Fruit fly (Drosophila melanogaster): Measurements from ENCODE around the gene mRpS31.

mRpS31 gene

DNA sequence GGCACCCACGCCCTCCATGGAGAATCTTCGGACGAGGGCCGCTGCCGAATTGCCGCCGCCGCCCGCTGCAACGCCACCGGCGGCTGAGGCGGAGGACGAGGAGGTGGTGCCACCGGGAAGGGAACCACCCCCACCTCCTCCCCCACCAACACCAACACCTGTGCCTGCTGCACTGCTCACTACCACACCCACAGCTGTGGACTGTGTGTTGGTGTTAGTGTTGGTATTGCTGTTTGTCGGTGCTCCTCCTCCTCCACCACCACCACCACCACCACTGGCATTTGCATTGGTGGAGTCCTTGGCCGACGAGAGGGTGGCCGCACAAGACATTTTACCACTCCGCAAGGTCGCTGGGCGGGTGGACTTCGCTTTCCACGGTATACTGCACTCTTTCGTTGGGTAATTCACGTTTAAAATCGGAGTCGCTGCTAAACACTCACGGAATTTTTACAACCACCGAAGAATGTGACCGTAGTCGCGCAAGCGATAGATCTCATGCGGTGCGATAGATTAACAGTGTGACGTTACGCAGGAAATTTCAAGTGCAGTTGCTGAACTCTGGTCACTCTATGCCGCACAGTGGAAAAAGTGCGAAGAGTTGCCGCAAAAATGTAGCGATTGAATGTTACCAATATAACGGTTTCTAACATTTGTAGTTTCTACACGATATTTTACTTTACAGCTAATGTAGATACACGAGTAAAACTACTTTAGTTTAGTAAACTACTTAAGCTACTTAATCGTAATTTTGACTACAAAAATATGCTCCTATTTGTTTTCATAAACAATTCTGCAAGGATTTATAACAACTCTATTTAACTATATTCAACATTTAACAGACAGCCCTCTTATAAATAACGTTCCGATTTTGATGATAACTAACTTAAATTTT lies 6.6 kb downstream of the mRpS31 start, which contains the start of gene mib1:
Gene mib1, minus strand, starts transcription at position 494 of the 892 bp plus-strand sequence.
- TF ChIP-seq h (GFP tag; optimal IDR thresholded peaks at IDR 0.05) (peak; percentile 14), Hnf4 (GFP tag; optimal IDR thresholded peaks at IDR 0.05) (no peak), sv (GFP tag; optimal IDR thresholded peaks at IDR 0.05) (no peak), Sp1 (GFP tag; optimal IDR thresholded peaks at IDR 0.05) (peak; percentile 43), jim (GFP tag; optimal IDR thresholded peaks at IDR 0.05) (no peak), Dif (GFP tag; optimal IDR thresholded peaks at IDR 0.05; ENCODE audit: partially characterized antibody) (peak; percentile 14), HLH106 (tag; optimal IDR thresholded peaks at IDR 0.05) (peak; percentile 25), usp (GFP tag; optimal IDR thresholded peaks at IDR 0.05) (no peak), br (GFP tag; optimal IDR thresholded peaks at IDR 0.05) (no peak), foxo (GFP tag; optimal IDR thresholded peaks at IDR 0.05) (peak in 1 of 2 experiments; percentile 18), rgr (GFP tag; optimal IDR thresholded peaks at IDR 0.05) (no peak), Jra (GFP tag; optimal IDR thresholded peaks at IDR 0.05) (no peak), Myc (optimal IDR thresholded peaks at IDR 0.05) (peak; percentile 6), Hr83 (GFP tag; optimal IDR thresholded peaks at IDR 0.05; ENCODE audit: poor library complexity, severe bottlenecking) (peak; percentile 71), CrebA (GFP tag; optimal IDR thresholded peaks at IDR 0.05; ENCODE audit: borderline replicate concordance) (no peak), Dfd (GFP tag; optimal IDR thresholded peaks at IDR 0.05) (peak; percentile 85), dsf (GFP tag; optimal IDR thresholded peaks at IDR 0.05; ENCODE audit: borderline replicate concordance) (no peak), woc (GFP tag; optimal IDR thresholded peaks at IDR 0.05) (peak; percentile 88), CG9705 (GFP tag; optimal IDR thresholded peaks at IDR 0.05) (no peak), sage (GFP tag; optimal IDR thresholded peaks at IDR 0.05) (no peak), Mio (GFP tag; optimal IDR thresholded peaks at IDR 0.05) (no peak), brk (GFP tag; optimal IDR thresholded peaks at IDR 0.05) (no peak), N (GFP tag; optimal IDR thresholded peaks at IDR 0.05) (peak; percentile 63), Vsx2 (GFP tag; optimal IDR thresholded peaks at IDR 0.05; ENCODE audit: partially characterized antibody) (no peak), Hr78 (GFP tag; optimal IDR thresholded peaks at IDR 0.05) (no peak), fru (GFP tag; optimal IDR thresholded peaks at IDR 0.05) (peak; percentile 34), tai (GFP tag; optimal IDR thresholded peaks at IDR 0.05) (no peak), CG32264 (GFP tag; optimal IDR thresholded peaks at IDR 0.05) (no peak), psq (GFP tag; optimal IDR thresholded peaks at IDR 0.05) (peak; percentile 29), Abd-B (GFP tag; optimal IDR thresholded peaks at IDR 0.05) (no peak), dmrt93B (GFP tag; optimal IDR thresholded peaks at IDR 0.05) (no peak), Rel (GFP tag; optimal IDR thresholded peaks at IDR 0.05) (no peak), Rel (tag; optimal IDR thresholded peaks at IDR 0.05) (peak; percentile 56), dl (GFP tag; optimal IDR thresholded peaks at IDR 0.05; ENCODE audit: insufficient read depth in 1 of 2, partially characterized antibody in 2 of 2) (no peak), ey (GFP tag; optimal IDR thresholded peaks at IDR 0.05) (no peak), lola (GFP tag; optimal IDR thresholded peaks at IDR 0.05) (no peak), GATAd (GFP tag; optimal IDR thresholded peaks at IDR 0.05) (no peak), pan (optimal IDR thresholded peaks at IDR 0.05) (no peak), OdsH (GFP tag; optimal IDR thresholded peaks at IDR 0.05) (no peak)

DNA sequence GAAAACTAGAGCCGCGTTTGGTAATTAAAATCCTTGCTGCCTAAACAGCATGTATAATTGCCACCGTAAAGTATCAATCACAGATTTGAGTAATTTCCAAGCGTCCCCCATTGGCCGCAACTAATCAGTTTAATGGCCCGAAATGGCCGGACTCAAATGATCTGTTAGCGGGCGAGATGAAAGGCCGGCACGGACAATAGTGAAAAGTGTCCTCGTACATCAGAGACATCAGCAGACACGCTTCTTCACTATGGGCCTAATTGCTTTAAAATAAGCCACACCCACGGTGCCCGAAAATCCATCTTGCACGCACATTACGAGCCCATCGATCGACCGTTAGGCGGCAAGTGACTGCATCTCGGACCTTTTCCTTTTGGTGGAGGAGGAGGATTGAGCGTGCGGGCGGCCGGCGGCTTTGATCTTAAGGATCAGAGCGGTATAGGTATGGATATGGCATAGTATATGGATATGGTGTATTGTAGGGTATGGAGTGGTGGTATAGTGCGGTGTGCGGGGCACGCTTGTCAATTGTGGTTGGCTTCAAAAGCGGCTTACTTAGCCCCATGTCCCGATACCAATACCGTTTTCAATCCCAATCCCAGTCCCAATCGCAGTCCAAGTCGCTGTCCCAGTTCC lies 7.4 kb downstream of the mRpS31 start:
- TF ChIP-seq Hr83 (GFP tag; optimal IDR thresholded peaks at IDR 0.05; ENCODE audit: poor library complexity, severe bottlenecking) (no peak), Dif (GFP tag; optimal IDR thresholded peaks at IDR 0.05; ENCODE audit: partially characterized antibody) (no peak), Vsx2 (GFP tag; optimal IDR thresholded peaks at IDR 0.05; ENCODE audit: partially characterized antibody) (no peak), HLH106 (tag; optimal IDR thresholded peaks at IDR 0.05) (no peak)

Measured in whole organism, wandering third instar larva.